Fruit fly (Drosophila melanogaster): Measurements from ENCODE around the gene obst-F.

- TF ChIP-seq CG9948 (tag; optimal IDR thresholded peaks at IDR 0.05) (no peak), D1 (tag; optimal IDR thresholded peaks at IDR 0.05) (no peak), CG8301 (tag; optimal IDR thresholded peaks at IDR 0.05) (no peak), EcR (GFP tag; optimal IDR thresholded peaks at IDR 0.05) (no peak), fd96Ca (GFP tag; IDR thresholded peaks at IDR 0.05) (0 out of 3 replicates have a peak, but pooled peaks have one; percentile 12), gl (tag; optimal IDR thresholded peaks at IDR 0.05) (no peak), CG14655 (GFP tag; optimal IDR thresholded peaks at IDR 0.05) (no peak)
Observed at dm6 chr3L:20197698-20198097, 3.7 kb downstream of the obst-F start.
